Fruit fly (Drosophila melanogaster) whole organism, embryonic: ENCODE measurements around the gene wls.

ENCODE experiments used
- ATbp ChIP-seq: fragments of 200-800 bp; sonication (Bioruptor generic); optimal IDR thresholded peaks from 2 replicates; lab custom pipeline; 2017; ENCODE audit warnings: missing biosample characterization, mild to moderate bottlenecking, missing genetic modification characterization, missing genetic modification reagents
- BEAF-32 ChIP-seq: fragments of 200-800 bp; sonication (Bioruptor generic); optimal IDR thresholded peaks from 3 replicates; lab custom pipeline; 2017; ENCODE audit warnings: missing biosample characterization, missing genetic modification characterization, mild to moderate bottlenecking, moderate library complexity, missing genetic modification reagents
- CG10366 ChIP-seq: fragments of 200-800 bp; sonication (Bioruptor generic); IDR thresholded peaks from 2 replicates; pipeline ENCODE4 v1.3.6; 2022; ENCODE audit warnings: missing biosample characterization, missing genetic modification characterization
- CG10431 ChIP-seq: fragments of 200-800 bp; sonication (Bioruptor generic); optimal IDR thresholded peaks from 3 replicates; lab custom pipeline; 2018; ENCODE audit warnings: missing biosample characterization, mild to moderate bottlenecking, missing genetic modification characterization
- CG11723 ChIP-seq: fragments of 200-800 bp; sonication (Bioruptor generic); optimal IDR thresholded peaks from 2 replicates; lab custom pipeline; 2017; ENCODE audit warnings: missing biosample characterization, mild to moderate bottlenecking, missing genetic modification characterization
- CG13123 ChIP-seq: fragments of 200-800 bp; sonication (Bioruptor generic); optimal IDR thresholded peaks from 2 replicates; lab custom pipeline; 2016; ENCODE audit warnings: missing biosample characterization, missing genetic modification characterization
- CG1603 ChIP-seq: fragments of 200-800 bp; sonication (Bioruptor generic); optimal IDR thresholded peaks from 2 replicates; lab custom pipeline; 2019; ENCODE audit warnings: missing biosample characterization, mild to moderate bottlenecking, missing genetic modification characterization, moderate library complexity
- CG17385 ChIP-seq: fragments of 200-800 bp; sonication (Bioruptor generic); optimal IDR thresholded peaks from 3 replicates; lab custom pipeline; 2018; ENCODE audit warnings: missing biosample characterization, mild to moderate bottlenecking, missing genetic modification characterization
- CG18262 ChIP-seq: fragments of 200-800 bp; optimal IDR thresholded peaks from 3 replicates; lab custom pipeline; 2019; ENCODE audit warnings: missing biosample characterization, mild to moderate bottlenecking, missing genetic modification characterization, moderate library complexity
- CG30020 ChIP-seq: fragments of 200-800 bp; optimal IDR thresholded peaks from 2 replicates; lab custom pipeline; 2019; ENCODE audit warnings: missing biosample characterization, mild to moderate bottlenecking, missing genetic modification characterization, moderate library complexity
- CG30431 ChIP-seq: fragments of 200-800 bp; sonication (Bioruptor generic); optimal IDR thresholded peaks from 2 replicates; lab custom pipeline; 2017; ENCODE audit warnings: missing biosample characterization, missing genetic modification characterization
- CG32772 ChIP-seq: fragments of 200-800 bp; sonication (Bioruptor generic); IDR thresholded peaks from 2 replicates; pipeline ENCODE4 v1.3.6; 2022; ENCODE audit warnings: missing biosample characterization, missing genetic modification characterization
- CG33213 ChIP-seq: fragments of 200-800 bp; sonication (Bioruptor generic); optimal IDR thresholded peaks from 3 replicates; lab custom pipeline; 2016; ENCODE audit warnings: missing biosample characterization, missing genetic modification characterization
- CG34224 ChIP-seq: fragments of 200-800 bp; sonication (Bioruptor generic); IDR thresholded peaks from 3 replicates; pipeline ENCODE4 v1.3.6; 2022; ENCODE audit warnings: missing biosample characterization, missing genetic modification characterization; ENCODE audit not compliant: partially characterized antibody
- CG6272 ChIP-seq: fragments of 200-800 bp; sonication (Bioruptor generic); IDR thresholded peaks from 2 replicates; pipeline ENCODE4 v1.3.6; 2022; ENCODE audit warnings: missing biosample characterization, missing genetic modification characterization
- CG7745 ChIP-seq: fragments of 200-800 bp; sonication (Bioruptor generic); optimal IDR thresholded peaks from 2 replicates; lab custom pipeline; 2018; ENCODE audit warnings: missing biosample characterization, mild to moderate bottlenecking, missing genetic modification characterization, moderate library complexity
- CG9727 ChIP-seq: fragments of 200-800 bp; sonication (Bioruptor generic); optimal IDR thresholded peaks from 3 replicates; lab custom pipeline; 2017; ENCODE audit warnings: missing biosample characterization, mild to moderate bottlenecking, missing genetic modification characterization
- CG9876 ChIP-seq: fragments of 200-800 bp; sonication (Bioruptor generic); optimal IDR thresholded peaks from 2 replicates; lab custom pipeline; 2016; ENCODE audit warnings: missing biosample characterization, missing genetic modification characterization
- Dbx ChIP-seq: fragments of 200-800 bp; sonication (Bioruptor generic); IDR thresholded peaks from 3 replicates; pipeline ENCODE4 v1.3.6; 2022; ENCODE audit warnings: missing biosample characterization, missing genetic modification characterization
- Dfd ChIP-seq, 2 experiments: fragments of >200 bp; optimal IDR thresholded peaks; 2 replicates each; lab custom pipeline; 2017; ENCODE audit warnings: missing biosample characterization in 2 of 2, missing genetic modification characterization in 2 of 2
- Dll ChIP-seq: fragments of 200-800 bp; sonication (Bioruptor generic); IDR thresholded peaks from 4 replicates; pipeline ENCODE4 v1.3.6; 2022; ENCODE audit warnings: missing biosample characterization, missing genetic modification characterization; ENCODE audit not compliant: partially characterized antibody
- Eip74EF ChIP-seq, 2 experiments: fragments of 200-800 bp in 1 of 2; fragments of >200 bp in 1 of 2; sonication (Bioruptor generic) in 1 of 2; optimal IDR thresholded peaks; 2 replicates each; lab custom pipeline; 2017 to 2019; ENCODE audit warnings: missing biosample characterization in 2 of 2, missing genetic modification characterization in 2 of 2, mild to moderate bottlenecking in 1 of 2, moderate library complexity in 1 of 2
- HLH4C ChIP-seq: fragments of 200-800 bp; sonication (Bioruptor generic); IDR thresholded peaks from 3 replicates; pipeline ENCODE4 v1.3.6; 2022; ENCODE audit warnings: missing biosample characterization, missing genetic modification characterization; ENCODE audit not compliant: partially characterized antibody
- HLH54F ChIP-seq: fragments of 200-800 bp; sonication (Bioruptor generic); optimal IDR thresholded peaks from 3 replicates; lab custom pipeline; 2016; ENCODE audit warnings: missing biosample characterization, missing genetic modification characterization
- Lhr ChIP-seq: fragments of 200-800 bp; sonication (Bioruptor generic); optimal IDR thresholded peaks from 3 replicates; lab custom pipeline; 2017; ENCODE audit warnings: mild to moderate bottlenecking, missing biosample characterization, missing genetic modification reagents, missing genetic modification characterization
- Nf-YC ChIP-seq: fragments of 200-800 bp; optimal IDR thresholded peaks from 3 replicates; lab custom pipeline; 2019; ENCODE audit warnings: missing biosample characterization, mild to moderate bottlenecking, missing genetic modification characterization, moderate library complexity
- Opbp ChIP-seq: fragments of 200-800 bp; sonication (Bioruptor generic); IDR thresholded peaks from 3 replicates; pipeline ENCODE4 v1.3.6; 2022; ENCODE audit warnings: missing biosample characterization, missing genetic modification characterization; ENCODE audit not compliant: partially characterized antibody
- Ptx1 ChIP-seq: fragments of 200-800 bp; sonication (Bioruptor generic); IDR thresholded peaks from 2 replicates; pipeline ENCODE4 v1.3.6; 2022; ENCODE audit warnings: missing biosample characterization, missing genetic modification characterization
- ash1 ChIP-seq: fragments of 200-800 bp; sonication (Bioruptor generic); optimal IDR thresholded peaks from 2 replicates; lab custom pipeline; 2018; ENCODE audit warnings: missing biosample characterization, mild to moderate bottlenecking, missing genetic modification characterization
- bab2 ChIP-seq: fragments of 200-800 bp; sonication (Bioruptor generic); optimal IDR thresholded peaks from 2 replicates; lab custom pipeline; 2016; ENCODE audit warnings: missing biosample characterization, missing genetic modification characterization
- cad ChIP-seq: fragments of >200 bp; optimal IDR thresholded peaks from 2 replicates; lab custom pipeline; 2017; ENCODE audit warnings: missing biosample characterization, missing genetic modification characterization
- cas ChIP-seq: fragments of 200-800 bp; sonication (Bioruptor generic); IDR thresholded peaks from 2 replicates; pipeline ENCODE4 v1.3.6; 2022; ENCODE audit warnings: missing biosample characterization, missing genetic modification characterization
- chm ChIP-seq: fragments of 200-800 bp; sonication (Bioruptor generic); IDR thresholded peaks from 2 replicates; pipeline ENCODE4 v1.3.6; 2022; ENCODE audit warnings: missing biosample characterization, missing genetic modification characterization
- croc ChIP-seq: fragments of 200-800 bp; sonication (Bioruptor generic); conservative IDR thresholded peaks from 3 replicates; pipeline ENCODE4 v1.3.6; 2022; ENCODE audit warnings: missing biosample characterization, missing genetic modification characterization
- dmrt99B ChIP-seq: fragments of 200-800 bp; sonication (Bioruptor generic); optimal IDR thresholded peaks from 2 replicates; lab custom pipeline; 2018; ENCODE audit warnings: missing biosample characterization, mild to moderate bottlenecking, missing genetic modification characterization, moderate library complexity
- ems ChIP-seq: fragments of 200-800 bp; sonication (Bioruptor generic); optimal IDR thresholded peaks from 3 replicates; lab custom pipeline; 2016; ENCODE audit warnings: missing biosample characterization, missing genetic modification characterization
- en ChIP-seq: fragments of 200-800 bp; sonication (Bioruptor generic); optimal IDR thresholded peaks from 2 replicates; lab custom pipeline; 2016; ENCODE audit warnings: missing biosample characterization, missing genetic modification characterization
- gcm2 ChIP-seq: fragments of 200-800 bp; sonication (Bioruptor generic); optimal IDR thresholded peaks from 2 replicates; lab custom pipeline; 2016; ENCODE audit warnings: missing biosample characterization, missing genetic modification characterization
- gsb ChIP-seq: fragments of 200-800 bp; sonication (Bioruptor generic); IDR thresholded peaks from 2 replicates; pipeline ENCODE4 v1.3.6; 2022; ENCODE audit warnings: missing biosample characterization, missing genetic modification characterization
- ken ChIP-seq: fragments of 200-800 bp; sonication (Bioruptor generic); IDR thresholded peaks from 3 replicates; pipeline ENCODE4 v1.3.6; 2022; ENCODE audit warnings: missing biosample characterization, missing genetic modification characterization
- pho ChIP-seq: fragments of 200-800 bp; sonication (Bioruptor generic); optimal IDR thresholded peaks from 2 replicates; lab custom pipeline; 2016; ENCODE audit warnings: missing biosample characterization, missing genetic modification characterization
- pum ChIP-seq: fragments of 200-800 bp; sonication (Bioruptor generic); optimal IDR thresholded peaks from 2 replicates; lab custom pipeline; 2016; ENCODE audit warnings: missing biosample characterization, missing genetic modification characterization
- ranshi ChIP-seq: fragments of 200-800 bp; sonication (Bioruptor generic); IDR thresholded peaks from 2 replicates; pipeline ENCODE4 v1.3.6; 2022; ENCODE audit warnings: missing biosample characterization, missing genetic modification characterization
- repo ChIP-seq: fragments of 200-800 bp; sonication (Bioruptor generic); optimal IDR thresholded peaks from 2 replicates; lab custom pipeline; 2016; ENCODE audit warnings: missing biosample characterization, missing genetic modification characterization
- ro ChIP-seq: fragments of 200-800 bp; sonication (Bioruptor generic); IDR thresholded peaks from 2 replicates; pipeline ENCODE4 v1.3.6; 2022; ENCODE audit warnings: missing biosample characterization, missing genetic modification characterization
- seq ChIP-seq: fragments of 200-800 bp; sonication (Bioruptor generic); IDR thresholded peaks from 2 replicates; pipeline ENCODE4 v1.3.6; 2022; ENCODE audit warnings: missing biosample characterization, missing genetic modification characterization
- sr ChIP-seq: fragments of 200-800 bp; sonication (Bioruptor generic); IDR thresholded peaks from 3 replicates; pipeline ENCODE4 v1.3.6; 2022; ENCODE audit warnings: missing biosample characterization, missing genetic modification characterization
- tx ChIP-seq: fragments of 200-800 bp; sonication (Bioruptor generic); optimal IDR thresholded peaks from 2 replicates; lab custom pipeline; 2016; ENCODE audit warnings: missing biosample characterization, missing genetic modification characterization
- zfh2 ChIP-seq: fragments of 200-800 bp; sonication (Bioruptor generic); optimal IDR thresholded peaks from 2 replicates; lab custom pipeline; 2016; ENCODE audit warnings: missing biosample characterization, missing genetic modification characterization

wls gene

dm6 chr3L:11118627-11119395, 50.6 kb downstream of the wls start (continued):
- TF ChIP-seq seq = peak; percentile 80
- TF ChIP-seq ken (GFP tag; lab: Robert Waterston, UW) = no peak
- no peak for TF ChIP-seq CG6272
- TF ChIP-seq bab2 = peak; percentile 77
- TF ChIP-seq ems (GFP tag; lab: Kevin White, UChicago) = peak; percentile 15
- TF ChIP-seq HLH4C = no peak
- TF ChIP-seq ro (GFP tag; lab: Robert Waterston, UW) = no peak
- TF ChIP-seq Dll = no peak
- peak; percentile 40 for TF ChIP-seq pum
- TF ChIP-seq cas (GFP tag; lab: Robert Waterston, UW) = no peak
- peak; percentile 47 for TF ChIP-seq tx (GFP tag; lab: Kevin White, UChicago)
- peak; percentile 94 for TF ChIP-seq ATbp
- TF ChIP-seq dmrt99B (tag; lab: Kevin White, UChicago) = peak; percentile 56
- TF ChIP-seq sr (GFP tag; lab: Robert Waterston, UW) = no peak
- peak; percentile 59; the same call in 1 of the 2 replicates for TF ChIP-seq gsb (GFP tag; lab: Robert Waterston, UW)
- TF ChIP-seq pho (GFP tag; lab: Kevin White, UChicago) = peak; percentile 69
- TF ChIP-seq CG10366 (GFP tag; lab: Robert Waterston, UW) = peak; percentile 24; the same call in 1 of the 2 replicates
- peak; percentile 64 for TF ChIP-seq CG1603 (tag; lab: Kevin White, UChicago)
- TF ChIP-seq ranshi (GFP tag; lab: Robert Waterston, UW) = peak; percentile 31; the same call in 1 of the 2 replicates
- no peak for TF ChIP-seq BEAF-32 (GFP tag; lab: Kevin White, UChicago)
- TF ChIP-seq Opbp = 0 out of 3 replicates have a peak, but pooled peaks have one; percentile 26
- TF ChIP-seq gcm2 = peak; percentile 60
- TF ChIP-seq CG34224 (GFP tag; lab: Robert Waterston, UW) = peak; percentile 12; the same call in 1 of the 3 replicates
- peak; percentile 69 for TF ChIP-seq CG11723 (GFP tag; lab: Kevin White, UChicago)
- no peak for TF ChIP-seq Dfd (GFP tag; optimal IDR thresholded peaks at IDR 0.05; lab: Kevin White, UChicago)
- peak; percentile 68 for TF ChIP-seq CG17385 (GFP tag; lab: Kevin White, UChicago)
- no peak for TF ChIP-seq cad (GFP tag; lab: Kevin White, UChicago)
- TF ChIP-seq CG32772 (GFP tag; lab: Robert Waterston, UW) = no peak
- TF ChIP-seq ash1 (GFP tag; lab: Kevin White, UChicago) = peak; percentile 79
- no peak for TF ChIP-seq Ptx1 (GFP tag; lab: Robert Waterston, UW)
- TF ChIP-seq CG10431 (GFP tag; lab: Kevin White, UChicago) = peak; percentile 86
- no peak for TF ChIP-seq zfh2 (GFP tag; lab: Kevin White, UChicago)
- peak; percentile 47 for TF ChIP-seq en (GFP tag; lab: Kevin White, UChicago)
- no peak for TF ChIP-seq croc (GFP tag; lab: Robert Waterston, UW)
- TF ChIP-seq HLH54F (GFP tag; lab: Kevin White, UChicago) = peak; percentile 38
- TF ChIP-seq CG33213 (GFP tag; lab: Kevin White, UChicago) = peak; percentile 70
- peak; percentile 84; the same call in 2 of the 3 replicates for TF ChIP-seq Dbx
- peak in 1 of 2 experiments; percentile 75 for TF ChIP-seq Eip74EF (GFP tag; optimal IDR thresholded peaks at IDR 0.05; lab: Kevin White, UChicago)
- no peak for TF ChIP-seq CG30020
- no peak; the same call in none of the 2 replicates for TF ChIP-seq chm (GFP tag; lab: Robert Waterston, UW)
- peak; percentile 77 for TF ChIP-seq CG9727
- peak; percentile 24 for TF ChIP-seq Nf-YC
- peak; percentile 30 for TF ChIP-seq CG18262
- peak; percentile 57 for TF ChIP-seq CG9876 (GFP tag; lab: Kevin White, UChicago)
- TF ChIP-seq Lhr (GFP tag; lab: Kevin White, UChicago) = peak; percentile 37
- TF ChIP-seq CG7745 (tag; lab: Kevin White, UChicago) = peak; percentile 81
- TF ChIP-seq CG30431 (GFP tag; lab: Kevin White, UChicago) = no peak
- TF ChIP-seq repo (GFP tag; lab: Kevin White, UChicago) = peak; percentile 49
- TF ChIP-seq CG13123 = peak; percentile 68
